Fruit fly (Drosophila melanogaster): ENCODE results near the gene CG6836.

Gene CG6836

DNA sequence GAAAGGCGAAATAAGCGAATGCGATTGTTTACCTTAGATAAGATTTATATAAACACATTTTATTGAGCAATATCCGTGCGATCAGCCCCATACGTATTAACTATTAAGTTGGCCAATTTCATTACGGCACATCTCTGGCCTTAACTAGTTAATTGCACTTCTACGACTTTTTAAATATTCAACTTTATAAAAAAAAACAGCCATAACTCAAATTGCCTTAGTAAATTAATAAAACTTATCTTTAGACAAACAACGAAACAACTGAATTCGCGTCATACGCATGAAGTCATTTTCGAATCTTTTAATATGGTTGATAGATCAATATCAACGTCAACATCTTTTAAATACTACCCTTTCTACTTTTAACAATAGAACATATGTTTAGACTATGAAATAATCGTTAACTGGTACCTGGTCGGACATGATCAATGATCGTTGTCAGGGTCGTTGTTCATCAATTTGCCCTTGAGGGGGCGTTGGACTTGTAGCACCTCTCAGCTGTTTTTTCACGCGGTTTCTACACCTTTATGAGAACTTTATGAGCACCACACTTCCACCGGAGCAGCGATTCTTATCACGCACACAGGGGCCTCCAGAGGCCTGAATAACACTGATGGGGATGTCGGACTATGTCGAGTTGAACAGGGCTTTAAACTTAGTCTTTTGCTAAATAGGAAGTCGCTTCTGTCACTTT is 47.3 kb downstream of the CG6836 start, which contains the start of gene CG18135:
Gene CG18135 (minus strand): TSS at position 694 of the 694 bp plus-strand sequence.
- no peak for TF ChIP-seq Snoo (tag; optimal IDR thresholded peaks at IDR 0.05)
- TF ChIP-seq CG4496 (GFP tag; IDR thresholded peaks at IDR 0.05) = no peak
- TF ChIP-seq Pif1B (GFP tag; optimal IDR thresholded peaks at IDR 0.05) = no peak
- peak; percentile 59 for TF ChIP-seq EcR (GFP tag; optimal IDR thresholded peaks at IDR 0.05)

DNA sequence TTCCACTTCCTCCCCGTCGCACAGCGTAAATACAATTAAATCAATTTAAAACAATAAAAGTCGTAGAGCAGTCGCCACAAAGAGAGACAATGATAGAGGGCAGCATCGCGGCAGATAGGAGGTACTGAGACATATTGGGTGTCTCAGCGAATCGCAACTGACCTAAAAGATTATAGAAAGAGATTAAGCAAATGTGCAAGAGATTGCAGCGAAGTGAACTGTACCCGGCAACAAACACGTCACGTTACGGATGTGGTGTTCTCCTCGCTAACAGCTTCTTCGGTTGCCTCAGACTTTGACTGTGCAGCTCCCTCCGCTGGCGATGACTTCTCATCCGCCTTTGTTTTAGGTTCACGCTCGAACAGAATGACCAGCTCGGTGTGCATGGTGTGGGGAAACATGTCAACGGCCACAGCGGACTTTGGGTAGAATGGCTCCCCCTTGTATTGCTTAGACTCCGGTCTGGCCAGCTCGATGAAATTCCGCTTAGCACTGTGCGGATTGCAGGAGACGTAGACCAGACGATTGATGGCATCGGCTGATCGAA is 47.9 kb downstream of the CG6836 start:
- TF ChIP-seq CG34367 (tag; optimal IDR thresholded peaks at IDR 0.05) (no peak), fd96Ca (GFP tag; IDR thresholded peaks at IDR 0.05) (no peak), EcR (GFP tag; optimal IDR thresholded peaks at IDR 0.05) (peak; percentile 14), CG8301 (tag; optimal IDR thresholded peaks at IDR 0.05) (no peak), CG10348 (GFP tag; IDR thresholded peaks at IDR 0.05) (no peak), D1 (tag; optimal IDR thresholded peaks at IDR 0.05) (no peak), Ets98B (GFP tag; IDR thresholded peaks at IDR 0.05) (peak; percentile 19; the same call in 1 of the 2 replicates), CG4496 (GFP tag; IDR thresholded peaks at IDR 0.05) (peak; percentile 37; the same call in 1 of the 3 replicates), CG13204 (GFP tag; optimal IDR thresholded peaks at IDR 0.05) (no peak), CG15710 (tag; optimal IDR thresholded peaks at IDR 0.05) (no peak), CG12605 (GFP tag; IDR thresholded peaks at IDR 0.05) (no peak), CG8159 (tag; optimal IDR thresholded peaks at IDR 0.05) (no peak), gl (tag; optimal IDR thresholded peaks at IDR 0.05) (no peak), Pif1A (GFP tag; optimal IDR thresholded peaks at IDR 0.05) (no peak), CG32121 (GFP tag; IDR thresholded peaks at IDR 0.05) (no peak), CG14655 (GFP tag; optimal IDR thresholded peaks at IDR 0.05) (no peak), CG9948 (tag; optimal IDR thresholded peaks at IDR 0.05) (no peak), Pif1B (GFP tag; optimal IDR thresholded peaks at IDR 0.05) (no peak), Snoo (tag; optimal IDR thresholded peaks at IDR 0.05) (no peak), rn (GFP tag; IDR thresholded peaks at IDR 0.05) (no peak), CG17806 (tag; optimal IDR thresholded peaks at IDR 0.05) (no peak)

DNA sequence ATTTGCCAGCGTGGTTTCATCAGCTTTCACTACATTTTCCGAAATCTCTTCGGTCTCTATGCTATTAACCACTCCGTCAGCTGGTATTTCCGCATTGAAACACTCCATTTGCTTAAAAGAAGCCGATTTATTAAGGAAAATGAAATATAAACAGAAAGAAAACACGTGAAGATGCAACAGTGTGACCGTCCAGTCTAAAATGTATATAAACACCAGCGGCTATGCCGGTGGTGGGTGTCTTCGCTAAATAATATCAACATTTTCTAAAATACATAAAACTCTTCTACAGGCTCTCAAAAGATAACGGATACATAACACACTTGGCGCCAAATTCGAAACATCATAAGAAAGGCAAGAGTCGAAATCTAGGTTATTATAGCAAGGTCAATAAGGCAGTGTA is 50.0 kb downstream of the CG6836 start, which contains the start of gene CG3808:
Gene CG3808 (minus strand): TSS at position 196 of the 400 bp plus-strand sequence.
- TF ChIP-seq Pif1B (GFP tag; optimal IDR thresholded peaks at IDR 0.05) (no peak), Snoo (tag; optimal IDR thresholded peaks at IDR 0.05) (no peak), Ets98B (GFP tag; IDR thresholded peaks at IDR 0.05) (no peak), Pif1A (GFP tag; optimal IDR thresholded peaks at IDR 0.05) (no peak), gl (tag; optimal IDR thresholded peaks at IDR 0.05) (no peak), CG15710 (tag; optimal IDR thresholded peaks at IDR 0.05) (no peak), CG17806 (tag; optimal IDR thresholded peaks at IDR 0.05) (no peak), CG8159 (tag; optimal IDR thresholded peaks at IDR 0.05) (no peak), rn (GFP tag; IDR thresholded peaks at IDR 0.05) (no peak), CG12605 (GFP tag; IDR thresholded peaks at IDR 0.05) (no peak), CG13204 (GFP tag; optimal IDR thresholded peaks at IDR 0.05) (no peak), CG32121 (GFP tag; IDR thresholded peaks at IDR 0.05) (no peak)

DNA sequence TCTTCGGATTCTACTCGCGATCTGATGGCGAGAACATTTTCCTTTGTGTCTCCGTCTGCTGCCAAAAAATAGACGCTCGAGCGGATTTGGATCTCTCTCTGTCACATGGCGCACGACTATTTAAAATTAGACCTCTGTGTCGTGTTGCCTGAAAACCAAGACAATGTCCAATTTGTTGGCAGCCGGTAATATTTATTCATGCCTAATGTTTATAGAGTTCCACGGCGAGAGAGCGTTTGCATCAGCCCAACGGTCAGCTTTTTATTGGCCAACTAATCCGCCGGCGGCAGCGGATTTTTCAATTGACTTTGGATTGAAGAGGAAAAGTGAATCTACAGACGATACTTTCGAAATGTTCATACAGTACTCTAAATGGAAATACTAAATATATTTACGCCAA is 52.8 kb downstream of the CG6836 start, which contains the start of gene SmydA-2:
Gene SmydA-2 (minus strand): TSS at position 33 of the 400 bp plus-strand sequence.
- TF ChIP-seq CG14655 (GFP tag; optimal IDR thresholded peaks at IDR 0.05) (no peak), CG10348 (GFP tag; IDR thresholded peaks at IDR 0.05) (no peak), CG8159 (tag; optimal IDR thresholded peaks at IDR 0.05) (no peak), fd96Ca (GFP tag; IDR thresholded peaks at IDR 0.05) (no peak), CG9948 (tag; optimal IDR thresholded peaks at IDR 0.05) (no peak)

DNA sequence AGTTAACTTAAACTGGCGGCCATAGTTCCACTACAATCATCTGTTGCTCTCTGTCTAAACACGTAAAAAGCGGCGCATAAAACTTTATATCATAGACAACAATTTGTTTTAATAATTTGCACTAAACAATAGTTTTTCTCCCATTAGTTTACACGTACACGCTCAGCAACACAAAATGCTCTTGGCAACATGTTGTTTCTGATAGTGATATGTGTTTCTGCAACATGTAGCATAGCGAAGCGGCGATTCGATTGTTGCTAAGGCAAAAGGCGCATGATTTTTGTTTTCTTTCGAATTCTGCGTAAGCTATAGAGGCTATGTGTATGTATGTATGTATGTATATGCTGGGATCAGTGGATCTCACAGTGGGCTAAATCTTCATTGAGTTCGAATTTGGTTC is 53.7 kb downstream of the CG6836 start:
- no peak for TF ChIP-seq CG34367 (tag; optimal IDR thresholded peaks at IDR 0.05)
- TF ChIP-seq CG4496 (GFP tag; IDR thresholded peaks at IDR 0.05) = no peak
- no peak for TF ChIP-seq CG15710 (tag; optimal IDR thresholded peaks at IDR 0.05)
- TF ChIP-seq fd96Ca (GFP tag; IDR thresholded peaks at IDR 0.05) = no peak
- no peak for TF ChIP-seq Snoo (tag; optimal IDR thresholded peaks at IDR 0.05)
- no peak for TF ChIP-seq CG8301 (tag; optimal IDR thresholded peaks at IDR 0.05)
- no peak for TF ChIP-seq Pif1A (GFP tag; optimal IDR thresholded peaks at IDR 0.05)

Data from whole organism, pupa.